Worm (Caenorhabditis elegans) whole organism, young adult: ENCODE measurements around the gene test-1.

Source experiments
- F10E7.11 ChIP-seq: sonication (generic microtip); optimal IDR thresholded peaks from 2 replicates; lab custom pipeline; 2017; ENCODE audit warnings: mild to moderate bottlenecking, missing genetic modification characterization, moderate library complexity, missing compliant biosample characterization
- F22D6.2 ChIP-seq: sonication (generic microtip); optimal IDR thresholded peaks from 2 replicates; lab custom pipeline; 2016; ENCODE audit warnings: mild to moderate bottlenecking, missing genetic modification characterization, missing compliant biosample characterization
- F37B4.10 ChIP-seq: fragments of 200-800 bp; sonication (Bioruptor generic); IDR thresholded peaks from 2 replicates; pipeline ENCODE4 v1.3.6; 2022; ENCODE audit warnings: missing genetic modification characterization, missing compliant biosample characterization
- F49E8.2 ChIP-seq: sonication (generic microtip); optimal IDR thresholded peaks from 3 replicates; lab custom pipeline; 2017; ENCODE audit warnings: missing genetic modification characterization, mild to moderate bottlenecking, missing compliant biosample characterization, antibody characterized with exemption, moderate library complexity; ENCODE audit not compliant: insufficient read depth
- F57A8.1 ChIP-seq: fragments of 200-800 bp; sonication (Bioruptor generic); optimal IDR thresholded peaks from 2 replicates; lab custom pipeline; 2018; ENCODE audit warnings: mild to moderate bottlenecking, missing genetic modification characterization, moderate library complexity, missing compliant biosample characterization
- F57C9.4 ChIP-seq: sonication (generic microtip); optimal IDR thresholded peaks from 2 replicates; lab custom pipeline; 2017; ENCODE audit warnings: mild to moderate bottlenecking, missing genetic modification characterization, missing compliant biosample characterization
- T26A5.8 ChIP-seq: sonication (generic microtip); optimal IDR thresholded peaks from 2 replicates; lab custom pipeline; 2016; ENCODE audit warnings: missing genetic modification characterization, missing compliant biosample characterization
- Y53G8AR.9 ChIP-seq: fragments of 200-800 bp; sonication (Bioruptor generic); conservative IDR thresholded peaks from 2 replicates; pipeline ENCODE4 v1.3.6; 2022; ENCODE audit warnings: missing genetic modification reagents, missing genetic modification characterization, missing compliant biosample characterization
- Y56A3A.18 ChIP-seq: fragments of 200-800 bp; sonication (Bioruptor generic); IDR thresholded peaks from 2 replicates; pipeline ENCODE4 v1.3.6; 2022; ENCODE audit warnings: missing genetic modification reagents, missing genetic modification characterization, missing compliant biosample characterization
- atf-7 ChIP-seq: sonication (generic microtip); optimal IDR thresholded peaks from 2 replicates; lab custom pipeline; 2017; ENCODE audit warnings: mild to moderate bottlenecking, missing genetic modification characterization, missing compliant biosample characterization
- attf-5 ChIP-seq: fragments of 200-800 bp; sonication (Bioruptor generic); optimal IDR thresholded peaks from 2 replicates; lab custom pipeline; 2018; ENCODE audit warnings: mild to moderate bottlenecking, missing genetic modification characterization, missing compliant biosample characterization
- attf-6 ChIP-seq: fragments of 200-800 bp; sonication (Bioruptor generic); IDR thresholded peaks from 2 replicates; pipeline ENCODE4 v1.3.6; 2022; ENCODE audit warnings: missing genetic modification reagents, missing genetic modification characterization, missing compliant biosample characterization
- ccch-3 ChIP-seq: fragments of 200-800 bp; sonication (Bioruptor generic); optimal IDR thresholded peaks from 2 replicates; lab custom pipeline; 2018; ENCODE audit warnings: mild to moderate bottlenecking, missing genetic modification characterization, missing compliant biosample characterization
- cebp-2 ChIP-seq: fragments of 200-800 bp; sonication (Bioruptor generic); IDR thresholded peaks from 2 replicates; pipeline ENCODE4 v1.3.6; 2022; ENCODE audit warnings: missing genetic modification characterization, missing compliant biosample characterization
- ceh-100 ChIP-seq: fragments of 200-800 bp; sonication (Bioruptor generic); IDR thresholded peaks from 2 replicates; pipeline ENCODE4 v1.3.6; 2022; ENCODE audit warnings: missing genetic modification reagents, missing genetic modification characterization, missing compliant biosample characterization
- ceh-27 ChIP-seq: fragments of 200-800 bp; sonication (Bioruptor generic); optimal IDR thresholded peaks from 2 replicates; lab custom pipeline; 2018; ENCODE audit warnings: mild to moderate bottlenecking, missing genetic modification characterization, moderate library complexity, missing compliant biosample characterization
- ceh-40 ChIP-seq: fragments of 200-800 bp; sonication (Bioruptor generic); IDR thresholded peaks from 2 replicates; pipeline ENCODE4 v1.3.6; 2022; ENCODE audit warnings: missing genetic modification characterization, missing compliant biosample characterization
- ceh-58 ChIP-seq: fragments of 200-800 bp; sonication (Bioruptor generic); IDR thresholded peaks from 2 replicates; pipeline ENCODE4 v1.3.6; 2022; ENCODE audit warnings: missing genetic modification characterization, missing compliant biosample characterization
- ceh-91 ChIP-seq: fragments of 200-800 bp; sonication (Bioruptor generic); IDR thresholded peaks from 2 replicates; pipeline ENCODE4 v1.3.6; 2022; ENCODE audit warnings: missing genetic modification reagents, missing genetic modification characterization, missing compliant biosample characterization
- ets-4 ChIP-seq: fragments of 200-800 bp; sonication (Bioruptor generic); optimal IDR thresholded peaks from 2 replicates; lab custom pipeline; 2018; ENCODE audit warnings: mild to moderate bottlenecking, missing genetic modification characterization, missing compliant biosample characterization
- him-1 ChIP-seq: sonication (generic microtip); optimal IDR thresholded peaks from 2 replicates; lab custom pipeline; 2016; ENCODE audit warnings: missing genotype, missing genetic modification reagents, missing genetic modification characterization, missing compliant biosample characterization
- let-526 ChIP-seq: fragments of 200-800 bp; sonication (Bioruptor generic); IDR thresholded peaks from 2 replicates; pipeline ENCODE4 v1.3.6; 2022; ENCODE audit warnings: missing genetic modification reagents, missing genetic modification characterization, missing compliant biosample characterization
- lin-40 ChIP-seq: sonication (generic microtip); optimal IDR thresholded peaks from 2 replicates; lab custom pipeline; 2016; ENCODE audit warnings: missing genetic modification characterization, mild to moderate bottlenecking, missing compliant biosample characterization, missing genotype, missing genetic modification reagents
- lin-54 ChIP-seq: fragments of 200-800 bp; sonication (Bioruptor generic); optimal IDR thresholded peaks from 2 replicates; lab custom pipeline; 2018; ENCODE audit warnings: mild to moderate bottlenecking, missing genetic modification characterization, missing compliant biosample characterization
- lsy-27 ChIP-seq: sonication (generic microtip); optimal IDR thresholded peaks from 2 replicates; lab custom pipeline; 2017; ENCODE audit warnings: missing genetic modification characterization, mild to moderate bottlenecking, missing compliant biosample characterization, antibody characterized with exemption, missing genotype, borderline replicate concordance; ENCODE audit not compliant: insufficient read depth
- madf-3 ChIP-seq: fragments of 200-800 bp; sonication (Bioruptor generic); IDR thresholded peaks from 2 replicates; pipeline ENCODE4 v1.3.6; 2022; ENCODE audit warnings: missing genetic modification reagents, missing genetic modification characterization, missing compliant biosample characterization
- madf-6 ChIP-seq: fragments of 200-800 bp; sonication (Bioruptor generic); IDR thresholded peaks from 2 replicates; pipeline ENCODE4 v1.3.6; 2022; ENCODE audit warnings: missing genetic modification reagents, missing genetic modification characterization, missing compliant biosample characterization
- nfya-1 ChIP-seq: sonication (generic microtip); optimal IDR thresholded peaks from 2 replicates; lab custom pipeline; 2017; ENCODE audit warnings: antibody characterized with exemption, missing compliant biosample characterization, missing genetic modification characterization, borderline replicate concordance; ENCODE audit not compliant: insufficient read depth
- nhr-179 ChIP-seq: sonication (generic microtip); optimal IDR thresholded peaks from 2 replicates; lab custom pipeline; 2016; ENCODE audit warnings: mild to moderate bottlenecking, missing genetic modification characterization, missing compliant biosample characterization
- sea-2 ChIP-seq: fragments of 200-800 bp; sonication (Bioruptor generic); IDR thresholded peaks from 2 replicates; pipeline ENCODE4 v1.3.6; 2022; ENCODE audit warnings: missing genetic modification characterization, missing compliant biosample characterization
- snpc-1.1 ChIP-seq: sonication (generic microtip); optimal IDR thresholded peaks from 2 replicates; lab custom pipeline; 2017; ENCODE audit warnings: missing genetic modification characterization, mild to moderate bottlenecking, missing compliant biosample characterization, antibody characterized with exemption, moderate library complexity, missing genotype, missing genetic modification reagents; ENCODE audit not compliant: insufficient read depth
- snpc-1.3 ChIP-seq: sonication (generic microtip); optimal IDR thresholded peaks from 2 replicates; lab custom pipeline; 2017; ENCODE audit warnings: missing genetic modification characterization, mild to moderate bottlenecking, missing compliant biosample characterization, antibody characterized with exemption, moderate library complexity, missing genotype, missing genetic modification reagents; ENCODE audit not compliant: insufficient read depth
- snpc-3.4 ChIP-seq: sonication (generic microtip); optimal IDR thresholded peaks from 2 replicates; lab custom pipeline; 2017; ENCODE audit warnings: missing genetic modification characterization, mild to moderate bottlenecking, missing compliant biosample characterization, antibody characterized with exemption, moderate library complexity, missing genotype, missing genetic modification reagents
- snpc-4 ChIP-seq, 5 experiments: fragments of 150-350 bp in 1 of 5; sonication (generic microtip) in 4 of 5; optimal IDR thresholded peaks; 2 replicates each; lab custom pipeline; 2014 to 2018; ENCODE audit warnings: missing genetic modification characterization in 5 of 5, missing biosample characterization in 3 of 5, antibody characterized with exemption in 2 of 5, mild to moderate bottlenecking in 2 of 5, missing compliant biosample characterization in 2 of 5, missing genotype in 2 of 5, moderate library complexity in 2 of 5, missing genetic modification reagents in 1 of 5
- sptf-2 ChIP-seq: fragments of 200-800 bp; sonication (Bioruptor generic); optimal IDR thresholded peaks from 2 replicates; lab custom pipeline; 2018; ENCODE audit warnings: mild to moderate bottlenecking, missing genetic modification characterization, missing compliant biosample characterization
- tlf-1 ChIP-seq: fragments of 200-800 bp; sonication (Bioruptor generic); optimal IDR thresholded peaks from 2 replicates; lab custom pipeline; 2018; ENCODE audit warnings: mild to moderate bottlenecking, missing genetic modification characterization, missing compliant biosample characterization
- zfh-2 ChIP-seq: fragments of 200-800 bp; sonication (Bioruptor generic); conservative IDR thresholded peaks from 2 replicates; pipeline ENCODE4 v1.3.6; 2022; ENCODE audit warnings: missing genetic modification reagents, missing genetic modification characterization, missing compliant biosample characterization
- zim-3 ChIP-seq: sonication (generic microtip); optimal IDR thresholded peaks from 2 replicates; lab custom pipeline; 2017; ENCODE audit warnings: mild to moderate bottlenecking, missing genetic modification characterization, moderate library complexity, missing compliant biosample characterization
- ztf-25 ChIP-seq: fragments of 200-800 bp; sonication (Bioruptor generic); IDR thresholded peaks from 2 replicates; pipeline ENCODE4 v1.3.6; 2022; ENCODE audit warnings: missing genetic modification reagents, missing genetic modification characterization, missing compliant biosample characterization
- ztf-3 ChIP-seq: fragments of 200-800 bp; sonication (Bioruptor generic); optimal IDR thresholded peaks from 2 replicates; lab custom pipeline; 2018; ENCODE audit warnings: mild to moderate bottlenecking, missing genetic modification characterization, missing compliant biosample characterization

test-1 gene

ce11 chrIV:2177545-2177944 lies 40.8 kb downstream of the test-1 start, which contains the start of gene hrpu-2 (continued):
- TF ChIP-seq nhr-179 (tag; lab: Kevin White, UChicago): no peak
- no peak for TF ChIP-seq snpc-1.1 (tag; lab: Kevin White, UChicago)
- no peak for TF ChIP-seq lsy-27 (tag; lab: Kevin White, UChicago)
- peak; percentile 92 for TF ChIP-seq lin-40
- TF ChIP-seq zfh-2: peak; percentile 81
- TF ChIP-seq him-1 (tag; lab: Kevin White, UChicago): peak; percentile 26
- no peak for TF ChIP-seq sea-2
- no peak for TF ChIP-seq T26A5.8 (tag; lab: Kevin White, UChicago)
- no peak for TF ChIP-seq F10E7.11
- TF ChIP-seq lin-54 (GFP tag; lab: Kevin White, UChicago): peak; percentile 96
- TF ChIP-seq cebp-2 (GFP tag; lab: Robert Waterston, UW): no peak
- no peak for TF ChIP-seq ztf-3 (GFP tag; lab: Kevin White, UChicago)
- TF ChIP-seq Y56A3A.18 (GFP tag; lab: Robert Waterston, UW): no peak
- TF ChIP-seq nfya-1 (tag; lab: Kevin White, UChicago): no peak
- peak; percentile 47 for TF ChIP-seq tlf-1
- TF ChIP-seq ceh-100 (GFP tag; lab: Robert Waterston, UW): peak; percentile 61
- peak; percentile 57 for TF ChIP-seq ceh-91
- TF ChIP-seq ceh-40 (GFP tag; lab: Robert Waterston, UW): no peak
- no peak for TF ChIP-seq F37B4.10
- no peak for TF ChIP-seq snpc-1.3 (tag; lab: Kevin White, UChicago)
- TF ChIP-seq ceh-58 (GFP tag; lab: Robert Waterston, UW): no peak
- peak; percentile 6 for TF ChIP-seq F49E8.2 (tag; lab: Kevin White, UChicago)
- TF ChIP-seq ztf-25 (GFP tag; lab: Robert Waterston, UW): no peak
- no peak for TF ChIP-seq snpc-3.4 (tag; lab: Kevin White, UChicago)
- TF ChIP-seq F57A8.1 (GFP tag; lab: Kevin White, UChicago): no peak
- no peak for TF ChIP-seq F57C9.4 (tag; lab: Kevin White, UChicago)
- peak; percentile 6 for TF ChIP-seq snpc-4 (GFP tag; optimal IDR thresholded peaks at IDR 0.05; lab: Kevin White, UChicago)
- peak in 2 of 4 experiments; percentile 17 to 74 for TF ChIP-seq snpc-4 (tag; optimal IDR thresholded peaks at IDR 0.05; lab: Kevin White, UChicago)

ce11 chrIV:2193037-2193436 lies 56.3 kb downstream of the test-1 start:
- TF ChIP-seq madf-3 (GFP tag; lab: Robert Waterston, UW) (no peak), ets-4 (GFP tag; lab: Kevin White, UChicago) (no peak), atf-7 (tag; lab: Kevin White, UChicago) (peak; percentile 60), sptf-2 (no peak), attf-6 (GFP tag; lab: Robert Waterston, UW) (no peak), F57A8.1 (GFP tag; lab: Kevin White, UChicago) (no peak)

ce11 chrIV:2193558-2193957 lies 56.8 kb downstream of the test-1 start:
- TF ChIP-seq madf-6 (GFP tag; lab: Robert Waterston, UW) (no peak), ets-4 (GFP tag; lab: Kevin White, UChicago) (no peak), lsy-27 (tag; lab: Kevin White, UChicago) (no peak), zfh-2 (no peak), attf-5 (GFP tag; lab: Kevin White, UChicago) (no peak), Y53G8AR.9 (GFP tag; lab: Robert Waterston, UW) (no peak), ccch-3 (GFP tag; lab: Kevin White, UChicago) (no peak), F22D6.2 (tag; lab: Kevin White, UChicago) (no peak), ceh-27 (GFP tag; lab: Kevin White, UChicago) (no peak), let-526 (no peak), zim-3 (no peak), lin-54 (GFP tag; lab: Kevin White, UChicago) (no peak)
